Fruit fly (Drosophila melanogaster): ENCODE measurements around the gene CG1662.
A peak's percentile ranks its signal among the peaks of the same experiment; 100 is the strongest.

dm6 chrX:13384583-13385342 is 2.6 kb upstream of the CG1662 start, which contains the start of the genes Rbp1-like and Tim9a:
- TF ChIP-seq NC2β (GFP tag; optimal IDR thresholded peaks at IDR 0.05) (no peak), gcm2 (GFP tag; optimal IDR thresholded peaks at IDR 0.05) (no peak), CG10321 (GFP tag; IDR thresholded peaks at IDR 0.05) (no peak), CG11398 (GFP tag; optimal IDR thresholded peaks at IDR 0.05) (no peak), en (GFP tag; optimal IDR thresholded peaks at IDR 0.05) (no peak), B-H1 (GFP tag; IDR thresholded peaks at IDR 0.05) (no peak), Dfd (GFP tag; optimal IDR thresholded peaks at IDR 0.05) (no peak), MTF-1 (GFP tag; optimal IDR thresholded peaks at IDR 0.05; ENCODE audit: borderline replicate concordance) (no peak), CG14860 (GFP tag; IDR thresholded peaks at IDR 0.05; ENCODE audit: partially characterized antibody) (peak; percentile 69), Six4 (GFP tag; optimal IDR thresholded peaks at IDR 0.05) (no peak), ab (GFP tag; optimal IDR thresholded peaks at IDR 0.05) (no peak), CG14667 (GFP tag; IDR thresholded peaks at IDR 0.05) (no peak), HHEX (GFP tag; optimal IDR thresholded peaks at IDR 0.05) (no peak)

Measured in whole organism, embryonic.